Worm (Caenorhabditis elegans) whole organism, L4 larva: ENCODE measurements around the gene F10G2.2.

Source experiments
- fos-1 ChIP-seq: fragments of 150-350 bp; optimal IDR thresholded peaks from 2 replicates; lab custom pipeline; 2014; ENCODE audit warnings: missing biosample characterization, missing genetic modification characterization
- pha-4 ChIP-seq, 2 experiments: fragments of 150-350 bp in 1 of 2; fragments of 200-800 bp in 1 of 2; sonication (Bioruptor generic) in 1 of 2; IDR thresholded peaks in 1 of 2; optimal IDR thresholded peaks in 1 of 2; 2 replicates each; pipeline versions ENCODE4 v1.3.6 to Lab custom; 2014 to 2022; ENCODE audit warnings: missing genetic modification characterization in 2 of 2, missing genetic modification reagents in 2 of 2, missing biosample characterization in 1 of 2, missing compliant biosample characterization in 1 of 2
- unc-39 ChIP-seq: sonication (generic microtip); optimal IDR thresholded peaks from 2 replicates; lab custom pipeline; 2017; ENCODE audit warnings: missing biosample characterization, missing genetic modification characterization

- no peak for TF ChIP-seq fos-1
- TF ChIP-seq pha-4 (GFP tag; IDR thresholded peaks at IDR 0.05; lab: Robert Waterston, UW), result no peak
- no peak for TF ChIP-seq pha-4 (tag; optimal IDR thresholded peaks at IDR 0.05; lab: Kevin White, UChicago)
- TF ChIP-seq unc-39 (tag; lab: Kevin White, UChicago), result no peak
Measured at ce11 chrV:7339831-7340230, 8.9 kb downstream of the F10G2.2 start, which contains the start of gene srh-187.
